Fruit fly (Drosophila melanogaster) whole organism, embryonic: ENCODE results near the gene JMJD4.
A peak's percentile ranks its signal among the peaks of the same experiment; 100 is the strongest.

Source experiments
- Atf3 ChIP-seq: fragments of 200-800 bp; sonication (Bioruptor generic); optimal IDR thresholded peaks from 3 replicates; lab custom pipeline; 2016; ENCODE audit warnings: missing biosample characterization, missing genetic modification characterization
- CG10147 ChIP-seq: fragments of 200-800 bp; sonication (Bioruptor generic); optimal IDR thresholded peaks from 2 replicates; lab custom pipeline; 2019; ENCODE audit warnings: missing biosample characterization, mild to moderate bottlenecking, missing genetic modification characterization, moderate library complexity
- CG10959 ChIP-seq: fragments of 200-800 bp; sonication (Bioruptor generic); IDR thresholded peaks from 2 replicates; pipeline ENCODE4 v1.3.6; 2022; ENCODE audit warnings: missing biosample characterization, missing genetic modification characterization
- CG11093 ChIP-seq: fragments of 200-800 bp; sonication (Bioruptor generic); IDR thresholded peaks from 3 replicates; pipeline ENCODE4 v1.3.6; 2022; ENCODE audit warnings: missing biosample characterization, missing genetic modification characterization
- CG1233 ChIP-seq: fragments of 200-800 bp; sonication (Bioruptor generic); optimal IDR thresholded peaks from 4 replicates; lab custom pipeline; 2018; ENCODE audit warnings: missing biosample characterization, mild to moderate bottlenecking, missing genetic modification characterization
- CG14050 ChIP-seq: fragments of 200-800 bp; sonication (Bioruptor generic); IDR thresholded peaks from 3 replicates; pipeline ENCODE4 v1.3.6; 2022; ENCODE audit warnings: missing biosample characterization, missing genetic modification characterization
- CG15601 ChIP-seq: fragments of 200-800 bp; sonication (Bioruptor generic); optimal IDR thresholded peaks from 3 replicates; lab custom pipeline; 2019; ENCODE audit warnings: missing biosample characterization, mild to moderate bottlenecking, missing genetic modification characterization, moderate library complexity
- CG16813 ChIP-seq: fragments of 200-800 bp; sonication (Bioruptor generic); IDR thresholded peaks from 3 replicates; pipeline ENCODE4 v1.3.6; 2022; ENCODE audit warnings: missing biosample characterization, missing genetic modification characterization; ENCODE audit not compliant: partially characterized antibody
- CG16815 ChIP-seq: fragments of 200-800 bp; sonication (Bioruptor generic); optimal IDR thresholded peaks from 3 replicates; lab custom pipeline; 2017; ENCODE audit warnings: missing biosample characterization, mild to moderate bottlenecking, missing genetic modification characterization
- CG17829 ChIP-seq: fragments of 200-800 bp; optimal IDR thresholded peaks from 2 replicates; lab custom pipeline; 2019; ENCODE audit warnings: missing biosample characterization, mild to moderate bottlenecking, missing genetic modification characterization, moderate library complexity
- CG3726 ChIP-seq: fragments of 200-800 bp; sonication (Bioruptor generic); IDR thresholded peaks from 3 replicates; pipeline ENCODE4, ENCODE4 v1.3.6; 2022; ENCODE audit warnings: missing biosample characterization, missing genetic modification characterization
- CG3838 ChIP-seq: fragments of 200-800 bp; sonication (Bioruptor generic); optimal IDR thresholded peaks from 3 replicates; lab custom pipeline; 2016; ENCODE audit warnings: missing biosample characterization, missing genetic modification characterization
- CG42726 ChIP-seq: fragments of 200-800 bp; sonication (Bioruptor generic); IDR thresholded peaks from 2 replicates; pipeline ENCODE4 v1.3.6; 2022; ENCODE audit warnings: missing biosample characterization, missing genetic modification characterization; ENCODE audit not compliant: partially characterized antibody
- CG4854 ChIP-seq: fragments of 200-800 bp; sonication (Bioruptor generic); optimal IDR thresholded peaks from 2 replicates; lab custom pipeline; 2016; ENCODE audit warnings: missing biosample characterization, missing genetic modification characterization, inconsistent platforms
- CG7928 ChIP-seq: fragments of 200-800 bp; sonication (Bioruptor generic); optimal IDR thresholded peaks from 2 replicates; lab custom pipeline; 2017; ENCODE audit warnings: missing biosample characterization, mild to moderate bottlenecking, missing genetic modification characterization
- CG7987 ChIP-seq: fragments of 200-800 bp; sonication (Bioruptor generic); optimal IDR thresholded peaks from 2 replicates; lab custom pipeline; 2018; ENCODE audit warnings: missing biosample characterization, mild to moderate bottlenecking, missing genetic modification characterization, moderate library complexity
- CG8388 ChIP-seq: fragments of 200-800 bp; sonication (Bioruptor generic); optimal IDR thresholded peaks from 2 replicates; lab custom pipeline; 2019; ENCODE audit warnings: missing biosample characterization, mild to moderate bottlenecking, missing genetic modification characterization, moderate library complexity
- CG8478 ChIP-seq: fragments of >200 bp; optimal IDR thresholded peaks from 2 replicates; lab custom pipeline; 2018
- CG9817 ChIP-seq: fragments of 200-800 bp; sonication (Bioruptor generic); optimal IDR thresholded peaks from 2 replicates; lab custom pipeline; 2018; ENCODE audit warnings: missing biosample characterization, mild to moderate bottlenecking, missing genetic modification characterization, moderate library complexity
- D19A ChIP-seq: fragments of 200-800 bp; optimal IDR thresholded peaks from 3 replicates; lab custom pipeline; 2019; ENCODE audit warnings: missing biosample characterization, mild to moderate bottlenecking, missing genetic modification characterization, moderate library complexity
- Dip2 ChIP-seq: fragments of 200-800 bp; sonication (Bioruptor generic); IDR thresholded peaks from 2 replicates; pipeline ENCODE4 v1.3.6; 2022; ENCODE audit warnings: missing biosample characterization, missing genetic modification characterization
- Doc3 ChIP-seq: fragments of 200-800 bp; sonication (Bioruptor generic); IDR thresholded peaks from 3 replicates; pipeline ENCODE4 v1.3.6; 2022; ENCODE audit warnings: missing biosample characterization, missing genetic modification characterization; ENCODE audit not compliant: partially characterized antibody
- Gug ChIP-seq: fragments of 200-800 bp; sonication (Bioruptor generic); IDR thresholded peaks from 4 replicates; pipeline ENCODE4 v1.3.6; 2022; ENCODE audit warnings: missing biosample characterization, missing genetic modification characterization
- H15 ChIP-seq: fragments of 200-800 bp; sonication (Bioruptor generic); IDR thresholded peaks from 3 replicates; pipeline ENCODE4 v1.3.6; 2022; ENCODE audit warnings: missing biosample characterization, missing genetic modification characterization
- HLH54F ChIP-seq: fragments of 200-800 bp; sonication (Bioruptor generic); optimal IDR thresholded peaks from 3 replicates; lab custom pipeline; 2016; ENCODE audit warnings: missing biosample characterization, missing genetic modification characterization
- Kr ChIP-seq: fragments of 200-800 bp; sonication (Bioruptor generic); optimal IDR thresholded peaks from 2 replicates; lab custom pipeline; 2017; ENCODE audit warnings: missing biosample characterization, mild to moderate bottlenecking, missing genetic modification characterization
- MESR4 ChIP-seq: fragments of 200-800 bp; sonication (Bioruptor generic); optimal IDR thresholded peaks from 2 replicates; lab custom pipeline; 2018; ENCODE audit warnings: missing biosample characterization, mild to moderate bottlenecking, missing genetic modification characterization, moderate library complexity
- Meics ChIP-seq: fragments of 200-800 bp; sonication (Bioruptor generic); optimal IDR thresholded peaks from 2 replicates; lab custom pipeline; 2017; ENCODE audit warnings: missing biosample characterization, mild to moderate bottlenecking, missing genetic modification characterization
- Myb ChIP-seq: fragments of 200-800 bp; sonication (Bioruptor generic); optimal IDR thresholded peaks from 2 replicates; lab custom pipeline; 2016; ENCODE audit warnings: missing biosample characterization, missing genetic modification characterization
- NC2α ChIP-seq: fragments of 200-800 bp; sonication (Bioruptor generic); optimal IDR thresholded peaks from 2 replicates; lab custom pipeline; 2016; ENCODE audit warnings: missing biosample characterization, missing genetic modification characterization
- PHDP ChIP-seq: fragments of 200-800 bp; sonication (Bioruptor generic); optimal IDR thresholded peaks from 3 replicates; lab custom pipeline; 2018; ENCODE audit warnings: missing biosample characterization, mild to moderate bottlenecking, missing genetic modification characterization, moderate library complexity
- Spps ChIP-seq: fragments of 200-800 bp; sonication (Bioruptor generic); optimal IDR thresholded peaks from 2 replicates; lab custom pipeline; 2018; ENCODE audit warnings: missing biosample characterization, mild to moderate bottlenecking, missing genetic modification characterization
- ap ChIP-seq: fragments of 200-800 bp; sonication (Bioruptor generic); IDR thresholded peaks from 2 replicates; pipeline ENCODE4 v1.3.6; 2022; ENCODE audit warnings: missing biosample characterization, missing genetic modification characterization
- br ChIP-seq: fragments of >200 bp; optimal IDR thresholded peaks from 2 replicates; lab custom pipeline; 2017
- dm ChIP-seq: fragments of 200-800 bp; sonication (Bioruptor generic); optimal IDR thresholded peaks from 3 replicates; lab custom pipeline; 2016; ENCODE audit warnings: missing biosample characterization, missing genetic modification characterization
- dpn ChIP-seq, 2 experiments: fragments of 200-800 bp; sonication (Bioruptor generic); optimal IDR thresholded peaks; 3 replicates each; lab custom pipeline; 2016; ENCODE audit warnings: missing biosample characterization in 2 of 2, missing genetic modification characterization in 2 of 2
- ems ChIP-seq: fragments of 200-800 bp; sonication (Bioruptor generic); optimal IDR thresholded peaks from 3 replicates; lab custom pipeline; 2016; ENCODE audit warnings: missing biosample characterization, missing genetic modification characterization
- fd64A ChIP-seq: fragments of 200-800 bp; sonication (Bioruptor generic); optimal IDR thresholded peaks from 3 replicates; lab custom pipeline; 2018; ENCODE audit warnings: missing biosample characterization, mild to moderate bottlenecking, missing genetic modification characterization
- gsb-n ChIP-seq: fragments of 200-800 bp; sonication (Bioruptor generic); optimal IDR thresholded peaks from 3 replicates; lab custom pipeline; 2018; ENCODE audit warnings: missing biosample characterization, mild to moderate bottlenecking, missing genetic modification characterization
- gt ChIP-seq: fragments of 200-800 bp; sonication (Bioruptor generic); IDR thresholded peaks from 2 replicates; pipeline ENCODE4 v1.3.6; 2022; ENCODE audit warnings: missing biosample characterization, missing genetic modification characterization
- hbn ChIP-seq: fragments of 200-800 bp; sonication (Bioruptor generic); IDR thresholded peaks from 2 replicates; pipeline ENCODE4 v1.3.6; 2022; ENCODE audit warnings: missing biosample characterization, missing genetic modification characterization; ENCODE audit not compliant: partially characterized antibody
- ken ChIP-seq: fragments of 200-800 bp; sonication (Bioruptor generic); IDR thresholded peaks from 3 replicates; pipeline ENCODE4 v1.3.6; 2022; ENCODE audit warnings: missing biosample characterization, missing genetic modification characterization
- klu ChIP-seq: fragments of 200-800 bp; sonication (Bioruptor generic); IDR thresholded peaks from 2 replicates; pipeline ENCODE4 v1.3.6; 2022; ENCODE audit warnings: missing biosample characterization, missing genetic modification characterization
- kni ChIP-seq: fragments of 200-800 bp; sonication (Bioruptor generic); optimal IDR thresholded peaks from 3 replicates; lab custom pipeline; 2017; ENCODE audit warnings: mild to moderate bottlenecking, missing biosample characterization, missing genetic modification reagents, missing genetic modification characterization
- org-1 ChIP-seq: fragments of 200-800 bp; sonication (Bioruptor generic); optimal IDR thresholded peaks from 2 replicates; lab custom pipeline; 2017; ENCODE audit warnings: missing biosample characterization, missing genetic modification characterization
- pho ChIP-seq: fragments of 200-800 bp; sonication (Bioruptor generic); optimal IDR thresholded peaks from 2 replicates; lab custom pipeline; 2016; ENCODE audit warnings: missing biosample characterization, missing genetic modification characterization
- sna ChIP-seq: fragments of 200-800 bp; sonication (Bioruptor generic); IDR thresholded peaks from 2 replicates; pipeline ENCODE4 v1.3.6; 2022; ENCODE audit warnings: missing biosample characterization, missing genetic modification characterization; ENCODE audit not compliant: partially characterized antibody
- tll ChIP-seq, 2 experiments: fragments of 200-800 bp in 1 of 2; fragments of >200 bp in 1 of 2; sonication (Bioruptor generic) in 1 of 2; optimal IDR thresholded peaks; 2 replicates each; lab custom pipeline; 2017 to 2019; ENCODE audit warnings: missing biosample characterization in 2 of 2, missing genetic modification characterization in 2 of 2, mild to moderate bottlenecking in 1 of 2, moderate library complexity in 1 of 2
- zfh2 ChIP-seq: fragments of 200-800 bp; sonication (Bioruptor generic); optimal IDR thresholded peaks from 2 replicates; lab custom pipeline; 2016; ENCODE audit warnings: missing biosample characterization, missing genetic modification characterization

Gene JMJD4

DNA sequence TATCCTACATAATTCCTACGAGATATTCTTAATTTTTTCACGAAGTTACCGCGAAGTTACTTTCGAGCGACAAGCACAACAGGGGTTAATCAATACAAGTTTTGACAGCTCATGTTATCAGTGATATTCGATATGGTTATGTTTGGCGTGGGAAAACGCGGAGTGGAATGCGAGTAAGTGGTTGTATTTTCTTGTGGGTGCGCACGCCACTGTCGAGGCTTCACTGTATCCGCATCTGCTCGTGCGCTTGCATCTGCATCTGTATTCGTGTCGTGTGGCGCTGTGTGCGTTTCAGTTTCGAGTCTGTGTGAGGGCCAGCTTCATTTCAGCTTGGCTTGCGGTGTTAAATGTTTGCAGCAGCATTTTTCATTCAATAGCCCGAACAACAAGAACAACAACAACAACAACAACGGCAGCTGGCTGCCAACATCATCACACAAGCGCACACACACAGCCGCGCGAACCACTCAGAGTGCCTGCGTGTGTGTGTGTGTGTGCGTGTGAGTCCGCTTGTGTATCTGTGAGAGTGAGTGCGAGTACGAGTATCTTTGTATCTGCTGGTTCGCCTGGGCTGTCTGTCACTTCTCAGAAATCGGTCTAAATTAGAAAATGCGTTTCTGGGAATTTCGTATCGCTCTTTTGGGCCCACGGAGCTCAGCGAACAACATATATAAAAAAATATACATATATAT is 7.8 kb downstream of the JMJD4 start (continued):
- TF ChIP-seq HLH54F (GFP tag; lab: Kevin White, UChicago) (peak; percentile 70), dm (GFP tag; lab: Kevin White, UChicago) (peak; percentile 62), ap (GFP tag; lab: Robert Waterston, UW) (0 out of 2 replicates have a peak, but pooled peaks have one; percentile 21), Atf3 (GFP tag; lab: Kevin White, UChicago) (peak; percentile 27), Gug (GFP tag; lab: Robert Waterston, UW) (peak; percentile 93), br (lab: Kevin White, UChicago) (no peak), CG3726 (GFP tag; lab: Robert Waterston, UW) (no peak), NC2α (GFP tag; lab: Kevin White, UChicago) (no peak), CG8478 (peak; percentile 97), Meics (GFP tag; lab: Kevin White, UChicago) (peak; percentile 44), H15 (GFP tag; lab: Robert Waterston, UW) (peak; percentile 73; the same call in 1 of the 3 replicates), dpn (GFP tag; optimal IDR thresholded peaks at IDR 0.05; lab: Kevin White, UChicago) (peak; percentile 41 to 65), kni (GFP tag; lab: Kevin White, UChicago) (peak; percentile 90), CG16815 (peak; percentile 32), Spps (tag; lab: Kevin White, UChicago) (no peak), PHDP (tag; lab: Kevin White, UChicago) (no peak), fd64A (peak; percentile 12), CG7928 (GFP tag; lab: Kevin White, UChicago) (no peak), ken (peak; percentile 64; the same call in 2 of the 3 replicates), Myb (GFP tag; lab: Kevin White, UChicago) (peak; percentile 50), gt (GFP tag; lab: Robert Waterston, UW) (peak; percentile 61; the same call in 1 of the 2 replicates), ems (GFP tag; lab: Kevin White, UChicago) (peak; percentile 60), MESR4 (GFP tag; lab: Kevin White, UChicago) (no peak), CG15601 (no peak), org-1 (GFP tag; lab: Kevin White, UChicago) (no peak), CG10959 (GFP tag; lab: Robert Waterston, UW) (peak; percentile 50; the same call in 1 of the 2 replicates), Kr (GFP tag; lab: Kevin White, UChicago) (no peak), CG11093 (GFP tag; lab: Robert Waterston, UW) (0 out of 3 replicates have a peak, but pooled peaks have one; percentile 54), CG9817 (tag; lab: Kevin White, UChicago) (peak; percentile 39), sna (GFP tag; lab: Robert Waterston, UW) (peak; percentile 49; the same call in 1 of the 2 replicates), CG16813 (GFP tag; lab: Robert Waterston, UW) (no peak), CG10147 (GFP tag; lab: Kevin White, UChicago) (peak; percentile 36), klu (peak; percentile 39; the same call in 1 of the 2 replicates), CG4854 (GFP tag; lab: Kevin White, UChicago) (peak; percentile 20), Dip2 (GFP tag; lab: Robert Waterston, UW) (no peak), CG14050 (GFP tag; lab: Robert Waterston, UW) (peak; percentile 33; the same call in 1 of the 3 replicates), gsb-n (tag; lab: Kevin White, UChicago) (no peak), CG17829 (peak; percentile 35), D19A (tag; lab: Kevin White, UChicago) (peak; percentile 17), pho (GFP tag; lab: Kevin White, UChicago) (peak; percentile 46), CG42726 (GFP tag; lab: Robert Waterston, UW) (0 out of 2 replicates have a peak, but pooled peaks have one; percentile 21), CG7987 (GFP tag; lab: Kevin White, UChicago) (no peak), CG3838 (GFP tag; lab: Kevin White, UChicago) (no peak), tll (GFP tag; optimal IDR thresholded peaks at IDR 0.05; lab: Kevin White, UChicago) (peak in 1 of 2 experiments; percentile 35), CG1233 (no peak), Doc3 (GFP tag; lab: Robert Waterston, UW) (no peak), CG8388 (GFP tag; lab: Kevin White, UChicago) (no peak), hbn (GFP tag; lab: Robert Waterston, UW) (no peak), zfh2 (GFP tag; lab: Kevin White, UChicago) (peak; percentile 66)
